Worm (Caenorhabditis elegans): ENCODE data around the gene C06E1.11.
A peak's percentile ranks its signal among the peaks of the same experiment; 100 is the strongest.

Gene C06E1.11

ce11 chrIII:8654400-8654980, 38.0 kb upstream of the C06E1.11 start (continued):
- TF ChIP-seq nhr-76 (tag; optimal IDR thresholded peaks at IDR 0.05) (no peak), lin-39 (tag; optimal IDR thresholded peaks at IDR 0.05) (peak; percentile 24), hmg-11 (tag; optimal IDR thresholded peaks at IDR 0.05) (no peak)

DNA sequence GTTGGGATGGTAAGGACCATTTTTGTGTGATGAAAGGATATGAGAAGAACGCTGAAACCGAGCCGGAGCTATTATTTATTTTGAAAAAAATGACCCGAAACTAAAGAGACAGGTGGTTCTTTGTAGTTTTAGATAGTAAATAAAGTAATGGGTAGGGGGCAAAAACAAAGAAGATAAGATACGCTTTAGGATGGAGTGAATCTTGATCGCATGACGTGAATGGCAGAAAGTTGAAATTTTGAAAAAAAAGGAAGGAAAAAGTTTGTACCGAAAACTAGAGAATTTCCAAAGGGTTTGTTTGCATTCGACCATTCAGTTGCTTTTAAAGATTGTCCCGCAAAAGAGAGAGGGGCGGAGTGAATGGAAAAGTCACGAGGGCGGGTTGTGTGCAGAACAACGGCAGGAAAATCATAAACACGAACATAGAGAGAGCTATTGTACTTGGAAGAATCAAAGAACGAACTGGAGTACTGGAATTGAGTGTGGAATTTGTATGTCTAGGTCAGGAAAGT, 37.4 kb upstream of the C06E1.11 start, which contains the start of gene F22B7.9:
Gene F22B7.9 (minus strand): TSS at position 51 of the 512 bp plus-strand sequence.
- TF ChIP-seq nfya-1 (tag; optimal IDR thresholded peaks at IDR 0.05; ENCODE audit: insufficient read depth) (peak; percentile 18), aly-2 (tag; optimal IDR thresholded peaks at IDR 0.05) (no peak), pha-4 (tag; optimal IDR thresholded peaks at IDR 0.05) (peak; percentile 95), elt-2 (tag; optimal IDR thresholded peaks at IDR 0.05) (peak; percentile 50), sea-2 (GFP tag; optimal IDR thresholded peaks at IDR 0.05) (no peak), nhr-76 (tag; optimal IDR thresholded peaks at IDR 0.05) (no peak), pqm-1 (tag; optimal IDR thresholded peaks at IDR 0.05) (peak; percentile 64), ceh-28 (tag; optimal IDR thresholded peaks at IDR 0.05) (no peak), ama-1 (optimal IDR thresholded peaks at IDR 0.05) (peak; percentile 30), jun-1 (tag; optimal IDR thresholded peaks at IDR 0.05) (peak; percentile 50)

ce11 chrIII:8653457-8653856, 37.0 kb upstream of the C06E1.11 start:
- TF ChIP-seq lin-15B (tag; optimal IDR thresholded peaks at IDR 0.05) (no peak), ceh-28 (tag; optimal IDR thresholded peaks at IDR 0.05) (no peak), pha-4 (tag; optimal IDR thresholded peaks at IDR 0.05) (no peak), nhr-25 (tag; optimal IDR thresholded peaks at IDR 0.05) (no peak), ama-1 (optimal IDR thresholded peaks at IDR 0.05) (peak; percentile 88)

DNA sequence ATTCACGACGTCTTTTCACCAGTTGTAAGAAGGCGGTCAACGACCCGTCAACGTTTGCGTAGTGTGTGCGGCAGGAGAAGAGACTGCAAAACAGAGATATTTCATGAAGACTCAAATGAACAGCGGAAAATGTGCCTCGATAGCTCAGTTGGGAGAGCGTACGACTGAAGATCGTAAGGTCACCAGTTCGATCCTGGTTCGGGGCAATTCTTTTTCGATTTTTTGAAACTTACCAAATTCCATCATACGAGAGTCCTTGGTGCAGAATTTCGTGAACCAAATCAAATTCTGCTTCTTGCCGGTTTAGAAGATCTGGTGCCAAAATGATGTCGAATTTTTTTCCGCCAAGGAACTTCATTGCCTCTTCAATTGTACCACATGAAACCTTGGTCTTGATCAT, 36.4 kb upstream of the C06E1.11 start:
- no peak for TF ChIP-seq nhr-76 (tag; optimal IDR thresholded peaks at IDR 0.05)
- peak; percentile 21 for TF ChIP-seq ztf-4 (tag; optimal IDR thresholded peaks at IDR 0.05)
- TF ChIP-seq nhr-25 (tag; optimal IDR thresholded peaks at IDR 0.05) = peak; percentile 23
- TF ChIP-seq unc-62 (GFP tag; optimal IDR thresholded peaks at IDR 0.05) = no peak
- TF ChIP-seq tbx-2 (tag; optimal IDR thresholded peaks at IDR 0.05) = peak; percentile 28
- TF ChIP-seq elt-2 (tag; optimal IDR thresholded peaks at IDR 0.05) = no peak
- TF ChIP-seq nfya-1 (tag; optimal IDR thresholded peaks at IDR 0.05; ENCODE audit: insufficient read depth) = peak; percentile 36
- TF ChIP-seq ceh-9 (tag; optimal IDR thresholded peaks at IDR 0.05) = no peak
- peak; percentile 95 for TF ChIP-seq ama-1 (optimal IDR thresholded peaks at IDR 0.05)
- peak; percentile 52 for TF ChIP-seq hmg-11 (tag; optimal IDR thresholded peaks at IDR 0.05)
- peak; percentile 71 for TF ChIP-seq lin-39 (tag; optimal IDR thresholded peaks at IDR 0.05)
- TF ChIP-seq nhr-43 (tag; optimal IDR thresholded peaks at IDR 0.05; ENCODE audit: poor library complexity, severe bottlenecking) = peak; percentile 70
- peak in 1 of 3 experiments; percentile 64 for TF ChIP-seq elt-3 (tag; optimal IDR thresholded peaks at IDR 0.05)
- no peak for TF ChIP-seq lsy-12 (tag; optimal IDR thresholded peaks at IDR 0.05)
- TF ChIP-seq nhr-23 (tag; optimal IDR thresholded peaks at IDR 0.05) = peak; percentile 21
- TF ChIP-seq lin-15B (tag; optimal IDR thresholded peaks at IDR 0.05) = no peak

- peak; percentile 6 for TF ChIP-seq lsy-12 (tag; optimal IDR thresholded peaks at IDR 0.05)
- TF ChIP-seq ama-1 (optimal IDR thresholded peaks at IDR 0.05) = peak; percentile 93
- TF ChIP-seq egl-27 (tag; optimal IDR thresholded peaks at IDR 0.05) = no peak
- TF ChIP-seq elt-2 (tag; optimal IDR thresholded peaks at IDR 0.05) = no peak
These were observed 35.7 kb upstream of the C06E1.11 start for ce11 chrIII:8652112-8652694.

DNA sequence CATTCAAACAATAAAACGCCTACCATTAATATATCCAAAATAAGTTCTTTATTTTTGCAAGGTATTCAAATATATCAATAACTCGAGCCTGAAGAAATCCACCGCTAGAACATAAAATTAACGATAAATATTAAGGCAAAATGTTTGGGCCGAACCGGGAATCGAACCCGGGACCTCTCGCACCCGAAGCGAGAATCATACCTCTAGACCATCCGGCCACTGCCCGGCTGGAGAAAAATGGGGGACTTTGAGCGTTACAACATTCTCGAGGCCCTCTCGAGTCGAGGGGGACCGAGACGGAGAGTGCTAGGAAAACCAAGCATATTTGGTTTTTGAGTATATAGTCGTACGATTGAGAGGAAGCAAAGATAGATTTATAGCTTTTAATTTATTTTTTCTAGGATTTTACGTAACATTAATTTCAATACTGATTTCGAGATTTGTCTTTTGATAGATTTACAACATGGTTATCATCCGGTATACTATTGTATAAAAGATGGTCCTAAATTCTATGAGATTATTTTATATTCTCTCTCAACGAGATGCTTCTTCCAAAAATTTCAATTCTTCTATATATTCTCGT, 33.8 kb upstream of the C06E1.11 start, which contains the start of gene flp-23:
Gene flp-23 (plus strand): TSS at position 533 of the 583 bp plus-strand sequence.
- TF ChIP-seq skn-1 (tag; optimal IDR thresholded peaks at IDR 0.05) = peak; percentile 45
- no peak for TF ChIP-seq lsy-12 (tag; optimal IDR thresholded peaks at IDR 0.05)
- no peak for TF ChIP-seq nhr-12 (tag; optimal IDR thresholded peaks at IDR 0.05)
- peak; percentile 28 for TF ChIP-seq hmg-11 (tag; optimal IDR thresholded peaks at IDR 0.05)
- peak; percentile 16 for TF ChIP-seq pha-4 (tag; optimal IDR thresholded peaks at IDR 0.05)
- TF ChIP-seq lin-39 (tag; optimal IDR thresholded peaks at IDR 0.05) = peak; percentile 35
- TF ChIP-seq nfya-1 (tag; optimal IDR thresholded peaks at IDR 0.05; ENCODE audit: insufficient read depth) = peak; percentile 44
- TF ChIP-seq nhr-76 (tag; optimal IDR thresholded peaks at IDR 0.05) = no peak
- no peak for TF ChIP-seq nhr-237 (tag; optimal IDR thresholded peaks at IDR 0.05)
- peak; percentile 8 for TF ChIP-seq egl-5 (tag; optimal IDR thresholded peaks at IDR 0.05)
- TF ChIP-seq ceh-28 (tag; optimal IDR thresholded peaks at IDR 0.05) = no peak

Data from whole organism, L3 larva.